Fruit fly (Drosophila melanogaster) whole organism, prepupa: ENCODE results near the gene Shc.

Experiments
- Blimp-1 ChIP-seq: fragments of 200-800 bp; sonication (Bioruptor generic); optimal IDR thresholded peaks from 3 replicates; lab custom pipeline; 2017; ENCODE audit warnings: missing biosample characterization, missing genetic modification characterization, mild to moderate bottlenecking, moderate library complexity, missing genetic modification reagents
- CG10669 ChIP-seq: fragments of 200-800 bp; sonication (Bioruptor generic); optimal IDR thresholded peaks from 3 replicates; lab custom pipeline; 2018; ENCODE audit warnings: missing biosample characterization, mild to moderate bottlenecking, missing genetic modification characterization, moderate library complexity
- CG11294 ChIP-seq: fragments of 200-800 bp; sonication (Bioruptor generic); IDR thresholded peaks from 2 replicates; pipeline ENCODE4 v1.3.6; 2022; ENCODE audit warnings: missing biosample characterization, missing genetic modification characterization
- CG11762 ChIP-seq: fragments of 200-800 bp; sonication (Bioruptor generic); optimal IDR thresholded peaks from 3 replicates; lab custom pipeline; 2016; ENCODE audit warnings: missing biosample characterization, missing genetic modification characterization; ENCODE audit not compliant: insufficient read depth
- CG15336 ChIP-seq: fragments of 200-800 bp; sonication (Bioruptor generic); IDR thresholded peaks from 2 replicates; pipeline ENCODE4 v1.3.6; 2022; ENCODE audit warnings: missing biosample characterization, missing genetic modification characterization
- CG1621 ChIP-seq: fragments of 200-800 bp; sonication (Bioruptor generic); optimal IDR thresholded peaks from 3 replicates; lab custom pipeline; 2018; ENCODE audit warnings: missing biosample characterization, mild to moderate bottlenecking, missing genetic modification characterization
- CG16779 ChIP-seq: fragments of 200-800 bp; sonication (Bioruptor generic); optimal IDR thresholded peaks from 3 replicates; lab custom pipeline; 2017; ENCODE audit warnings: missing biosample characterization, mild to moderate bottlenecking, missing genetic modification characterization
- CG3032 ChIP-seq: fragments of 200-800 bp; optimal IDR thresholded peaks from 2 replicates; lab custom pipeline; 2019; ENCODE audit warnings: missing biosample characterization, mild to moderate bottlenecking, missing genetic modification characterization, moderate library complexity
- CG31627 ChIP-seq: fragments of 200-800 bp; sonication (Bioruptor generic); optimal IDR thresholded peaks from 3 replicates; lab custom pipeline; 2016; ENCODE audit warnings: missing biosample characterization, missing genetic modification characterization
- CG34406 ChIP-seq: fragments of 200-800 bp; sonication (Bioruptor generic); optimal IDR thresholded peaks from 3 replicates; lab custom pipeline; 2016; ENCODE audit warnings: missing biosample characterization, missing genetic modification characterization
- CG3919 ChIP-seq: fragments of 200-800 bp; sonication (Bioruptor generic); optimal IDR thresholded peaks from 3 replicates; lab custom pipeline; 2016; ENCODE audit warnings: missing biosample characterization, missing genetic modification characterization
- CG4318 ChIP-seq: fragments of 200-800 bp; sonication (Bioruptor generic); optimal IDR thresholded peaks from 3 replicates; lab custom pipeline; 2017; ENCODE audit warnings: missing biosample characterization, mild to moderate bottlenecking, missing genetic modification characterization
- CG6163 ChIP-seq: fragments of 200-800 bp; sonication (Bioruptor generic); IDR thresholded peaks from 3 replicates; pipeline ENCODE4 v1.3.6; 2022; ENCODE audit warnings: missing biosample characterization, missing genetic modification characterization
- CG6276 ChIP-seq: fragments of 200-800 bp; sonication (Bioruptor generic); optimal IDR thresholded peaks from 2 replicates; lab custom pipeline; 2017; ENCODE audit warnings: missing biosample characterization, mild to moderate bottlenecking, missing genetic modification characterization
- CG6792 ChIP-seq: fragments of 200-800 bp; sonication (Bioruptor generic); optimal IDR thresholded peaks from 3 replicates; lab custom pipeline; 2016; ENCODE audit warnings: missing biosample characterization, missing genetic modification characterization
- CG6808 ChIP-seq: fragments of 200-800 bp; sonication (Bioruptor generic); optimal IDR thresholded peaks from 3 replicates; lab custom pipeline; 2017; ENCODE audit warnings: missing biosample characterization, missing genetic modification characterization, mild to moderate bottlenecking, moderate library complexity, missing genetic modification reagents
- CG7368 ChIP-seq: fragments of 200-800 bp; sonication (Bioruptor generic); optimal IDR thresholded peaks from 3 replicates; lab custom pipeline; 2016; ENCODE audit warnings: missing biosample characterization, missing genetic modification characterization
- CG8319 ChIP-seq: fragments of 200-800 bp; sonication (Bioruptor generic); optimal IDR thresholded peaks from 3 replicates; lab custom pipeline; 2016; ENCODE audit warnings: missing biosample characterization, missing genetic modification characterization
- CG8632 ChIP-seq: fragments of 200-800 bp; sonication (Bioruptor generic); optimal IDR thresholded peaks from 3 replicates; lab custom pipeline; 2016; ENCODE audit warnings: missing biosample characterization, missing genetic modification characterization
- CG9139 ChIP-seq: fragments of 200-800 bp; sonication (Bioruptor generic); optimal IDR thresholded peaks from 3 replicates; lab custom pipeline; 2017; ENCODE audit warnings: missing biosample characterization, mild to moderate bottlenecking, missing genetic modification characterization
- Eip75B ChIP-seq: fragments of 200-800 bp; sonication (Bioruptor generic); optimal IDR thresholded peaks from 3 replicates; lab custom pipeline; 2016; ENCODE audit warnings: missing biosample characterization, missing genetic modification characterization
- Eip78C ChIP-seq: fragments of 200-800 bp; sonication (Bioruptor generic); peaks from one replicate; lab custom pipeline; 2016; ENCODE audit warnings: missing biosample characterization, missing genetic modification characterization
- Eip93F ChIP-seq: fragments of 200-800 bp; sonication (Bioruptor generic); optimal IDR thresholded peaks from 2 replicates; lab custom pipeline; 2016; ENCODE audit warnings: missing biosample characterization, mild to moderate bottlenecking, missing genetic modification characterization
- Gug ChIP-seq: fragments of 200-800 bp; sonication (Bioruptor generic); IDR thresholded peaks from 2 replicates; pipeline ENCODE4 v1.3.6; 2022; ENCODE audit warnings: missing biosample characterization, missing genetic modification characterization
- Hr38 ChIP-seq: sonication (Bioruptor generic); optimal IDR thresholded peaks from 2 replicates; lab custom pipeline; 2016; ENCODE audit warnings: missing biosample characterization, missing genetic modification characterization
- Lpt ChIP-seq: fragments of 200-800 bp; sonication (Bioruptor generic); optimal IDR thresholded peaks from 3 replicates; lab custom pipeline; 2016; ENCODE audit warnings: missing biosample characterization, missing genetic modification characterization
- Smox ChIP-seq: fragments of 200-800 bp; sonication (Bioruptor generic); optimal IDR thresholded peaks from 3 replicates; lab custom pipeline; 2016; ENCODE audit warnings: missing biosample characterization, missing genetic modification characterization
- Sox102F ChIP-seq: fragments of 200-800 bp; sonication (Bioruptor generic); optimal IDR thresholded peaks from 2 replicates; lab custom pipeline; 2016; ENCODE audit warnings: missing biosample characterization, mild to moderate bottlenecking, missing genetic modification characterization
- Sox14 ChIP-seq: fragments of 200-800 bp; sonication (Bioruptor generic); optimal IDR thresholded peaks from 3 replicates; lab custom pipeline; 2016; ENCODE audit warnings: missing biosample characterization, missing genetic modification characterization
- Sox15 ChIP-seq: fragments of 200-800 bp; sonication (Bioruptor generic); optimal IDR thresholded peaks from 3 replicates; lab custom pipeline; 2016; ENCODE audit warnings: missing biosample characterization, missing genetic modification characterization
- achi ChIP-seq: fragments of 200-800 bp; sonication (Bioruptor generic); optimal IDR thresholded peaks from 3 replicates; lab custom pipeline; 2016; ENCODE audit warnings: missing biosample characterization, missing genetic modification characterization
- acj6 ChIP-seq: fragments of 200-800 bp; sonication (Bioruptor generic); optimal IDR thresholded peaks from 3 replicates; lab custom pipeline; 2016; ENCODE audit warnings: missing biosample characterization, missing genetic modification characterization
- cyc ChIP-seq: fragments of 200-800 bp; sonication (Bioruptor generic); optimal IDR thresholded peaks from 3 replicates; lab custom pipeline; 2016; ENCODE audit warnings: missing biosample characterization, missing genetic modification characterization
- dac ChIP-seq: fragments of 200-800 bp; sonication (Bioruptor generic); optimal IDR thresholded peaks from 2 replicates; lab custom pipeline; 2017; ENCODE audit warnings: missing biosample characterization, mild to moderate bottlenecking, missing genetic modification characterization
- dsx ChIP-seq: fragments of 200-800 bp; optimal IDR thresholded peaks from 3 replicates; lab custom pipeline; 2019; ENCODE audit warnings: missing biosample characterization, mild to moderate bottlenecking, missing genetic modification characterization, moderate library complexity; ENCODE audit not compliant: poor library complexity, severe bottlenecking
- eg ChIP-seq: fragments of 200-800 bp; sonication (Bioruptor generic); IDR thresholded peaks from 3 replicates; pipeline ENCODE4 v1.3.6; 2022; ENCODE audit warnings: missing biosample characterization, missing genetic modification characterization
- esn ChIP-seq: fragments of 200-800 bp; sonication (Bioruptor generic); optimal IDR thresholded peaks from 2 replicates; lab custom pipeline; 2016; ENCODE audit warnings: missing biosample characterization, mild to moderate bottlenecking, missing genetic modification characterization, moderate library complexity
- fd59A ChIP-seq: fragments of 200-800 bp; sonication (Bioruptor generic); optimal IDR thresholded peaks from 2 replicates; lab custom pipeline; 2017; ENCODE audit warnings: missing biosample characterization, mild to moderate bottlenecking, missing genetic modification characterization, missing genetic modification reagents
- fd85E ChIP-seq: fragments of 200-800 bp; sonication (Bioruptor generic); optimal IDR thresholded peaks from 3 replicates; lab custom pipeline; 2016; ENCODE audit warnings: missing biosample characterization, missing genetic modification characterization
- fkh ChIP-seq: fragments of 200-800 bp; sonication (Bioruptor generic); optimal IDR thresholded peaks from 3 replicates; lab custom pipeline; 2017; ENCODE audit warnings: missing biosample characterization, mild to moderate bottlenecking, missing genetic modification characterization, moderate library complexity
- net ChIP-seq: fragments of 200-800 bp; sonication (Bioruptor generic); optimal IDR thresholded peaks from 3 replicates; lab custom pipeline; 2016; ENCODE audit warnings: missing biosample characterization, missing genetic modification characterization
- pdm3 ChIP-seq: fragments of 200-800 bp; sonication (Bioruptor generic); optimal IDR thresholded peaks from 3 replicates; lab custom pipeline; 2016; ENCODE audit warnings: missing biosample characterization, missing genetic modification characterization
- salr ChIP-seq, 2 experiments: fragments of 200-800 bp; sonication (Bioruptor generic); optimal IDR thresholded peaks; 3 replicates each; lab custom pipeline; 2016 to 2018; ENCODE audit warnings: missing biosample characterization in 2 of 2, missing genetic modification characterization in 2 of 2, mild to moderate bottlenecking in 1 of 2
- spab ChIP-seq: fragments of 200-800 bp; sonication (Bioruptor generic); optimal IDR thresholded peaks from 2 replicates; lab custom pipeline; 2017; ENCODE audit warnings: missing biosample characterization, mild to moderate bottlenecking, missing genetic modification characterization, missing genetic modification reagents
- ss ChIP-seq, 2 experiments: fragments of 200-800 bp; sonication (Bioruptor generic); optimal IDR thresholded peaks; 2 replicates in 1 of 2; 3 replicates in 1 of 2; lab custom pipeline; 2017 to 2018; ENCODE audit warnings: mild to moderate bottlenecking in 2 of 2, missing biosample characterization in 2 of 2, missing genetic modification characterization in 2 of 2, moderate library complexity in 1 of 2
- svp ChIP-seq: fragments of 200-800 bp; sonication (Bioruptor generic); peaks from one replicate; lab custom pipeline; 2016; ENCODE audit warnings: missing biosample characterization, missing genetic modification characterization
- topi ChIP-seq: fragments of 200-800 bp; sonication (Bioruptor generic); optimal IDR thresholded peaks from 3 replicates; lab custom pipeline; 2016; ENCODE audit warnings: missing biosample characterization, missing genetic modification characterization

Gene Shc

dm6 chr3L:9419328-9419727 lies 7.5 kb upstream of the Shc start (continued):
- TF ChIP-seq dsx (GFP tag; lab: Kevin White, UChicago) (no peak), fd59A (peak; percentile 22), CG9139 (GFP tag; lab: Kevin White, UChicago) (no peak), Hr38 (no peak), pdm3 (peak; percentile 63), CG11294 (GFP tag; lab: Robert Waterston, UW) (peak; percentile 65), CG6808 (GFP tag; lab: Kevin White, UChicago) (no peak), cyc (peak; percentile 77), net (GFP tag; lab: Kevin White, UChicago) (peak; percentile 44), Eip93F (GFP tag; lab: Kevin White, UChicago) (no peak), CG6792 (no peak), CG6276 (peak; percentile 67), Eip78C (peak; percentile 87), CG15336 (GFP tag; lab: Robert Waterston, UW) (peak; percentile 85), Lpt (GFP tag; lab: Kevin White, UChicago) (peak; percentile 61), CG1621 (no peak), esn (peak; percentile 3)

- TF ChIP-seq Sox14 (GFP tag; lab: Kevin White, UChicago) (peak; percentile 98), achi (GFP tag; lab: Kevin White, UChicago) (peak; percentile 96), CG15336 (GFP tag; lab: Robert Waterston, UW) (peak; percentile 98), topi (GFP tag; lab: Kevin White, UChicago) (peak; percentile 98), spab (GFP tag; lab: Kevin White, UChicago) (peak; percentile 93), CG34406 (peak; percentile 97), eg (GFP tag; lab: Robert Waterston, UW) (peak; percentile 98), fkh (GFP tag; lab: Kevin White, UChicago) (no peak), dac (peak; percentile 89), Lpt (GFP tag; lab: Kevin White, UChicago) (peak; percentile 84), Hr38 (no peak), CG3919 (GFP tag; lab: Kevin White, UChicago) (peak; percentile 96), CG6163 (GFP tag; lab: Robert Waterston, UW) (peak; percentile 97), Smox (GFP tag; lab: Kevin White, UChicago) (peak; percentile 98), svp (peak; percentile 99), pdm3 (peak; percentile 97), salr (GFP tag; optimal IDR thresholded peaks at IDR 0.05; lab: Kevin White, UChicago) (peak; percentile 91), Sox15 (GFP tag; lab: Kevin White, UChicago) (peak; percentile 92), Eip78C (peak; percentile 99), dsx (GFP tag; lab: Kevin White, UChicago) (peak; percentile 100), CG4318 (GFP tag; lab: Kevin White, UChicago) (peak; percentile 88), CG8632 (GFP tag; lab: Kevin White, UChicago) (peak; percentile 97), CG31627 (GFP tag; lab: Kevin White, UChicago) (peak; percentile 97), CG6792 (peak; percentile 98), fd85E (GFP tag; lab: Kevin White, UChicago) (peak; percentile 87), CG6808 (GFP tag; lab: Kevin White, UChicago) (peak; percentile 93), CG11762 (GFP tag; lab: Kevin White, UChicago) (peak; percentile 95), ss (GFP tag; optimal IDR thresholded peaks at IDR 0.05; lab: Kevin White, UChicago) (peak; percentile 93 to 96), CG11294 (GFP tag; lab: Robert Waterston, UW) (peak; percentile 88), CG8319 (GFP tag; lab: Kevin White, UChicago) (peak; percentile 97), CG10669 (GFP tag; lab: Kevin White, UChicago) (peak; percentile 97), acj6 (GFP tag; lab: Kevin White, UChicago) (peak; percentile 96), Sox102F (GFP tag; lab: Kevin White, UChicago) (peak; percentile 98), CG16779 (tag; lab: Kevin White, UChicago) (peak; percentile 94), Eip75B (GFP tag; lab: Kevin White, UChicago) (peak; percentile 99), CG7368 (peak; percentile 96), Blimp-1 (peak; percentile 91), CG3032 (tag; lab: Kevin White, UChicago) (peak; percentile 94), net (GFP tag; lab: Kevin White, UChicago) (peak; percentile 97), Gug (peak; percentile 93), cyc (peak; percentile 97)
Measured at dm6 chr3L:9420054-9420818, 6.6 kb upstream of the Shc start.
